Worm (Caenorhabditis elegans) whole organism, young adult: ENCODE measurements around the gene vab-19.

Source experiments
- C06A6.2 ChIP-seq: fragments of 200-800 bp; sonication (Bioruptor generic); conservative IDR thresholded peaks from 2 replicates; pipeline ENCODE4 v1.3.6; 2022; ENCODE audit warnings: missing genetic modification characterization, missing compliant biosample characterization
- D2030.7 ChIP-seq: fragments of 200-800 bp; sonication (Bioruptor generic); IDR thresholded peaks from 2 replicates; pipeline ENCODE4 v1.3.6; 2022; ENCODE audit warnings: missing genetic modification reagents, missing genetic modification characterization, missing compliant biosample characterization
- F49E8.2 ChIP-seq: sonication (generic microtip); optimal IDR thresholded peaks from 3 replicates; lab custom pipeline; 2017; ENCODE audit warnings: missing genetic modification characterization, mild to moderate bottlenecking, missing compliant biosample characterization, antibody characterized with exemption, moderate library complexity; ENCODE audit not compliant: insufficient read depth
- F52B5.7 ChIP-seq: sonication (generic microtip); optimal IDR thresholded peaks from 2 replicates; lab custom pipeline; 2016; ENCODE audit warnings: mild to moderate bottlenecking, missing genetic modification characterization, missing compliant biosample characterization
- K11D2.4 ChIP-seq: fragments of 200-800 bp; sonication (Bioruptor generic); IDR thresholded peaks from 2 replicates; pipeline ENCODE4 v1.3.6; 2022; ENCODE audit warnings: missing genetic modification reagents, missing genetic modification characterization, missing compliant biosample characterization
- T26A5.8 ChIP-seq: sonication (generic microtip); optimal IDR thresholded peaks from 2 replicates; lab custom pipeline; 2016; ENCODE audit warnings: missing genetic modification characterization, missing compliant biosample characterization
- Y95B8A.8 ChIP-seq: fragments of 200-800 bp; sonication (Bioruptor generic); IDR thresholded peaks from 2 replicates; pipeline ENCODE4 v1.3.6; 2022; ENCODE audit warnings: missing genetic modification reagents, missing genetic modification characterization, missing compliant biosample characterization
- aptf-3 ChIP-seq: fragments of 200-800 bp; sonication (Bioruptor generic); IDR thresholded peaks from 2 replicates; pipeline ENCODE4 v1.3.6; 2022; ENCODE audit warnings: missing genetic modification characterization, missing compliant biosample characterization
- attf-6 ChIP-seq: fragments of 200-800 bp; sonication (Bioruptor generic); IDR thresholded peaks from 2 replicates; pipeline ENCODE4 v1.3.6; 2022; ENCODE audit warnings: missing genetic modification reagents, missing genetic modification characterization, missing compliant biosample characterization
- bed-1 ChIP-seq: fragments of 200-800 bp; sonication (Bioruptor generic); IDR thresholded peaks from 2 replicates; pipeline ENCODE4 v1.3.6; 2022; ENCODE audit warnings: missing genetic modification reagents, missing genetic modification characterization, missing compliant biosample characterization
- ccch-3 ChIP-seq: fragments of 200-800 bp; sonication (Bioruptor generic); optimal IDR thresholded peaks from 2 replicates; lab custom pipeline; 2018; ENCODE audit warnings: mild to moderate bottlenecking, missing genetic modification characterization, missing compliant biosample characterization
- cebp-2 ChIP-seq: fragments of 200-800 bp; sonication (Bioruptor generic); IDR thresholded peaks from 2 replicates; pipeline ENCODE4 v1.3.6; 2022; ENCODE audit warnings: missing genetic modification characterization, missing compliant biosample characterization
- ceh-100 ChIP-seq: fragments of 200-800 bp; sonication (Bioruptor generic); IDR thresholded peaks from 2 replicates; pipeline ENCODE4 v1.3.6; 2022; ENCODE audit warnings: missing genetic modification reagents, missing genetic modification characterization, missing compliant biosample characterization
- ceh-40 ChIP-seq: fragments of 200-800 bp; sonication (Bioruptor generic); IDR thresholded peaks from 2 replicates; pipeline ENCODE4 v1.3.6; 2022; ENCODE audit warnings: missing genetic modification characterization, missing compliant biosample characterization
- dpff-1 ChIP-seq: sonication (generic microtip); optimal IDR thresholded peaks from 2 replicates; lab custom pipeline; 2017; ENCODE audit warnings: mild to moderate bottlenecking, missing genetic modification characterization, missing compliant biosample characterization
- dpl-1 ChIP-seq: fragments of 150-350 bp; optimal IDR thresholded peaks from 2 replicates; lab custom pipeline; 2014; ENCODE audit warnings: missing biosample characterization, missing genetic modification reagents, missing genetic modification characterization
- egrh-3 ChIP-seq: fragments of 200-800 bp; sonication (Bioruptor generic); IDR thresholded peaks from 2 replicates; pipeline ENCODE4 v1.3.6; 2022; ENCODE audit warnings: missing genetic modification reagents, missing genetic modification characterization, missing compliant biosample characterization
- him-1 ChIP-seq: sonication (generic microtip); optimal IDR thresholded peaks from 2 replicates; lab custom pipeline; 2016; ENCODE audit warnings: missing genotype, missing genetic modification reagents, missing genetic modification characterization, missing compliant biosample characterization
- hlh-26 ChIP-seq: fragments of 200-800 bp; sonication (Bioruptor generic); conservative IDR thresholded peaks from 2 replicates; pipeline ENCODE4 v1.3.6; 2022; ENCODE audit warnings: missing genetic modification reagents, missing genetic modification characterization, missing compliant biosample characterization
- hmg-1.2 ChIP-seq: fragments of 200-800 bp; sonication (Bioruptor generic); IDR thresholded peaks from 2 replicates; pipeline ENCODE4 v1.3.6; 2022; ENCODE audit warnings: missing genetic modification reagents, missing genetic modification characterization, missing compliant biosample characterization
- hrde-1 ChIP-seq: sonication (generic microtip); optimal IDR thresholded peaks from 2 replicates; lab custom pipeline; 2016; ENCODE audit warnings: missing genetic modification characterization, mild to moderate bottlenecking, missing compliant biosample characterization, moderate library complexity, missing genotype, missing genetic modification reagents, borderline replicate concordance
- lag-1 ChIP-seq: fragments of 200-800 bp; sonication (Bioruptor generic); IDR thresholded peaks from 2 replicates; pipeline ENCODE4 v1.3.6; 2022; ENCODE audit warnings: missing genetic modification reagents, missing genetic modification characterization, missing compliant biosample characterization
- lin-54 ChIP-seq: fragments of 200-800 bp; sonication (Bioruptor generic); optimal IDR thresholded peaks from 2 replicates; lab custom pipeline; 2018; ENCODE audit warnings: mild to moderate bottlenecking, missing genetic modification characterization, missing compliant biosample characterization
- madf-8 ChIP-seq: fragments of 200-800 bp; sonication (Bioruptor generic); conservative IDR thresholded peaks from 2 replicates; pipeline ENCODE4 v1.3.6; 2022; ENCODE audit warnings: missing genetic modification reagents, missing genetic modification characterization, missing compliant biosample characterization
- mcd-1 ChIP-seq: fragments of 200-800 bp; sonication (Bioruptor generic); IDR thresholded peaks from 2 replicates; pipeline ENCODE4 v1.3.6; 2022; ENCODE audit warnings: missing genetic modification reagents, missing genetic modification characterization, missing compliant biosample characterization
- nfya-2 ChIP-seq: fragments of 200-800 bp; sonication (Bioruptor generic); IDR thresholded peaks from 2 replicates; pipeline ENCODE4 v1.3.6; 2022; ENCODE audit warnings: missing genetic modification reagents, missing genetic modification characterization, missing compliant biosample characterization
- nhr-179 ChIP-seq: sonication (generic microtip); optimal IDR thresholded peaks from 2 replicates; lab custom pipeline; 2016; ENCODE audit warnings: mild to moderate bottlenecking, missing genetic modification characterization, missing compliant biosample characterization
- nhr-27 ChIP-seq: fragments of 200-800 bp; sonication (Bioruptor generic); optimal IDR thresholded peaks from 2 replicates; lab custom pipeline; 2018; ENCODE audit warnings: mild to moderate bottlenecking, missing genetic modification characterization, moderate library complexity, missing compliant biosample characterization
- pbrm-1 ChIP-seq: fragments of 200-800 bp; sonication (Bioruptor generic); IDR thresholded peaks from 2 replicates; pipeline ENCODE4 v1.3.6; 2022; ENCODE audit warnings: missing genetic modification reagents, missing genetic modification characterization, missing compliant biosample characterization
- pha-4 ChIP-seq: fragments of 150-350 bp; sonication (generic microtip); optimal IDR thresholded peaks from 2 replicates; lab custom pipeline; 2014; ENCODE audit warnings: missing biosample characterization, missing genetic modification reagents, missing genetic modification characterization
- rcor-1 ChIP-seq: fragments of 200-800 bp; sonication (Bioruptor generic); IDR thresholded peaks from 2 replicates; pipeline ENCODE4 v1.3.6; 2022; ENCODE audit warnings: missing genetic modification reagents, missing genetic modification characterization, missing compliant biosample characterization
- rec-8 ChIP-seq, 2 experiments: sonication (generic microtip); optimal IDR thresholded peaks; 2 replicates each; lab custom pipeline; 2016; ENCODE audit warnings: mild to moderate bottlenecking in 2 of 2, missing genetic modification characterization in 2 of 2, missing genetic modification reagents in 2 of 2, missing genotype in 2 of 2, missing biosample characterization in 1 of 2, missing compliant biosample characterization in 1 of 2, moderate library complexity in 1 of 2
- sdz-38 ChIP-seq: sonication (generic microtip); optimal IDR thresholded peaks from 2 replicates; lab custom pipeline; 2016; ENCODE audit warnings: missing genotype, missing genetic modification characterization, missing compliant biosample characterization
- tbp1 ChIP-seq: fragments of 200-800 bp; sonication (Bioruptor generic); optimal IDR thresholded peaks from 2 replicates; lab custom pipeline; 2018; ENCODE audit warnings: mild to moderate bottlenecking, missing genetic modification characterization, missing compliant biosample characterization
- tbx-9 ChIP-seq: sonication (generic microtip); optimal IDR thresholded peaks from 2 replicates; lab custom pipeline; 2016; ENCODE audit warnings: borderline replicate concordance, missing genetic modification characterization, inconsistent platforms, missing compliant biosample characterization
- tlf-1 ChIP-seq: fragments of 200-800 bp; sonication (Bioruptor generic); optimal IDR thresholded peaks from 2 replicates; lab custom pipeline; 2018; ENCODE audit warnings: mild to moderate bottlenecking, missing genetic modification characterization, missing compliant biosample characterization
- unc-62 ChIP-seq: fragments of 150-350 bp; optimal IDR thresholded peaks from 2 replicates; lab custom pipeline; 2014; ENCODE audit warnings: missing biosample characterization, missing genetic modification reagents, missing genetic modification characterization
- xnd-1 ChIP-seq: sonication (generic microtip); optimal IDR thresholded peaks from 2 replicates; lab custom pipeline; 2016; ENCODE audit warnings: missing genotype, missing genetic modification reagents, missing genetic modification characterization, missing compliant biosample characterization
- ztf-18 ChIP-seq: sonication (generic microtip); optimal IDR thresholded peaks from 2 replicates; lab custom pipeline; 2016; ENCODE audit warnings: missing genotype, mild to moderate bottlenecking, missing genetic modification characterization, missing compliant biosample characterization
- ztf-26 ChIP-seq: sonication (generic microtip); optimal IDR thresholded peaks from 2 replicates; lab custom pipeline; 2017; ENCODE audit warnings: missing genetic modification characterization, missing compliant biosample characterization

vab-19 gene

ce11 chrII:2431972-2432371 is 11.1 kb upstream of the vab-19 start, which contains the start of gene ceh-86:
TSS of gene ceh-86 (minus strand) at chrII:2432072.
- TF ChIP-seq ceh-40 (GFP tag; lab: Robert Waterston, UW), result no peak
- no peak for TF ChIP-seq egrh-3 (GFP tag; lab: Robert Waterston, UW)
- TF ChIP-seq ztf-18, result no peak
- no peak for TF ChIP-seq F49E8.2 (tag; lab: Kevin White, UChicago)

DNA sequence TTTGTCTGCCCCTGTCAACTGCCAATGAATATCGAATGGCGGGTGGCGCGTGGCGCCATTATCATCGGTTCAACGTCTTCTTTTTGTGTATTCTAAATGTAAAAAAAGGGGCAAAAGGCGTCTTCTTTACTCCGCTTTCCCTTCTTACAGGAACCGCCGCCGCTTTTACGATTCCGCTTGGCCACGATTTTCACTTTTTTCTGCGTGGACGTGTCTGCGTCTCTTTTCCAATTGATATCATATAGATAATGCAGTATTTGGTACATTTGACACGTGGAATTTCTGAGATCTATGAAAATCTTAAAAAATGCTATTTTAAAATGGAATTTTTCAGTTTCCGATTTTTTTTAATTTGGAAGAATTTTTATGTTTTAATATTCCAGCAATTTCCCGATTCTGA is 7.5 kb upstream of the vab-19 start:
- no peak for TF ChIP-seq mcd-1 (GFP tag; lab: Robert Waterston, UW)
- no peak for TF ChIP-seq hrde-1 (tag; lab: Kevin White, UChicago)
- no peak for TF ChIP-seq rcor-1 (GFP tag; lab: Robert Waterston, UW)
- TF ChIP-seq D2030.7, result no peak
- TF ChIP-seq F52B5.7 (tag; lab: Kevin White, UChicago), result no peak
- TF ChIP-seq lag-1 (GFP tag; lab: Robert Waterston, UW), result no peak
- no peak for TF ChIP-seq xnd-1 (tag; lab: Kevin White, UChicago)
- TF ChIP-seq nhr-27, result no peak
- TF ChIP-seq Y95B8A.8 (GFP tag; lab: Robert Waterston, UW), result no peak

- TF ChIP-seq pha-4 (no peak), hmg-1.2 (peak; percentile 85)
These were observed 6.3 kb upstream of the vab-19 start for ce11 chrII:2436757-2437156.

- TF ChIP-seq attf-6 (GFP tag; lab: Robert Waterston, UW) (no peak), madf-8 (GFP tag; lab: Robert Waterston, UW) (no peak), K11D2.4 (no peak), tbp1 (GFP tag; lab: Kevin White, UChicago) (no peak), dpl-1 (no peak), C06A6.2 (GFP tag; lab: Robert Waterston, UW) (no peak), bed-1 (GFP tag; lab: Robert Waterston, UW) (no peak), pbrm-1 (GFP tag; lab: Robert Waterston, UW) (no peak), nfya-2 (GFP tag; lab: Robert Waterston, UW) (no peak), T26A5.8 (tag; lab: Kevin White, UChicago) (no peak), nhr-179 (tag; lab: Kevin White, UChicago) (no peak), him-1 (tag; lab: Kevin White, UChicago) (no peak), hlh-26 (GFP tag; lab: Robert Waterston, UW) (no peak), ceh-100 (no peak), ccch-3 (GFP tag; lab: Kevin White, UChicago) (no peak), nhr-27 (no peak), dpff-1 (tag; lab: Kevin White, UChicago) (no peak), lin-54 (GFP tag; lab: Kevin White, UChicago) (no peak)
These were observed 4.9 kb upstream of the vab-19 start for ce11 chrII:2438180-2438579.

- TF ChIP-seq pbrm-1 (GFP tag; lab: Robert Waterston, UW) (no peak), tbx-9 (tag; lab: Kevin White, UChicago) (no peak), cebp-2 (GFP tag; lab: Robert Waterston, UW) (no peak), dpl-1 (no peak), tlf-1 (GFP tag; lab: Kevin White, UChicago) (no peak), rec-8 (tag; optimal IDR thresholded peaks at IDR 0.05; lab: Kevin White, UChicago) (no peak), him-1 (tag; lab: Kevin White, UChicago) (no peak), unc-62 (GFP tag; lab: Kevin White, UChicago) (no peak), aptf-3 (GFP tag; lab: Robert Waterston, UW) (no peak), ztf-26 (tag; lab: Kevin White, UChicago) (no peak), sdz-38 (tag; lab: Kevin White, UChicago) (no peak)
These were observed 4.1 kb upstream of the vab-19 start for ce11 chrII:2438944-2439343.
